Fruit fly (Drosophila melanogaster): ENCODE results near the gene slp2.

Gene slp2

DNA sequence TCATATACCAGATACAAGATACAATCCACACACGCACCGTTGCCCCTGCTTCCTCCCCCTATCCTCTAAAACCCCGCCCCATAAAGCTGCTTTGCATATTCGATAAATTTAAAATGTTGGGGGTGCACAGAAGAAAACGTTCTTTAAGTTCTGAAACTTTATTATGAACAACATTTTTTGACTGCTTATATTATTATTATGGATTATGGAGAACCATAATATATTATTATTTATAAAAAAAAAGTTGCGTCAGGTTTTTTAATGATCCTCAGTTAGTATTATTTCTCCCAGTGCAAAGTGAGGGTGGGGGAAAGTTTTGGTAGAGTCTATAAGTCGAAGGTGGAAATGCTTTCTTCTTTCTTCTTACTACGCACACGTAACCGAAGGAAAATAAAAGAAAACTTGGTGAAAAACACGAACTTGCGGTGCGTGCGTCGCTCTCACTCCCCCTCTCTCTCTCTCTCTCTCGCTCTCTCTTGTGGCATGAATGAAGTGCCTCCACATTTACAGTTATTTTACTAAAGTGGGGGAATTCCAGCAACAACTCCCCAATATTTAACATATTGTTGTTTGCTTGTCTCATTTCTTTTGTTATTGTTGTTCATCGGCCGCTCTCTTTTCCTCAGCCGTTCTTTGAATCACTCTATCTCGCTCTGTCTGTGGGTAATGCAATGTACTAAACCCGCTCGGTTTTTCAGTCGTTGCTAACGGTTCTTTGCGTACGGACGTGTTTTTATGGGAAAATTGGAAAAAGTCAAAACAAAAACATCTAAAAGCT is 47.2 kb upstream of the slp2 start (continued):
- no peak for TF ChIP-seq BEAF-32 (GFP tag; optimal IDR thresholded peaks at IDR 0.05)
- TF ChIP-seq kay (GFP tag; optimal IDR thresholded peaks at IDR 0.05): peak; percentile 18
- TF ChIP-seq CG18764 (GFP tag; optimal IDR thresholded peaks at IDR 0.05): peak; percentile 53
- TF ChIP-seq gem (tag; optimal IDR thresholded peaks at IDR 0.05): peak; percentile 96
- no peak for TF ChIP-seq Mes4 (GFP tag; optimal IDR thresholded peaks at IDR 0.05)
- peak; percentile 81 for TF ChIP-seq grau (tag; optimal IDR thresholded peaks at IDR 0.05)
- peak; percentile 59 for TF ChIP-seq Nf-YB (GFP tag; optimal IDR thresholded peaks at IDR 0.05)
- TF ChIP-seq CG11093 (GFP tag; IDR thresholded peaks at IDR 0.05): peak; percentile 76
- TF ChIP-seq scrt (GFP tag; optimal IDR thresholded peaks at IDR 0.05): peak; percentile 21
- TF ChIP-seq az2 (GFP tag; optimal IDR thresholded peaks at IDR 0.05): peak; percentile 86
- TF ChIP-seq al (GFP tag; IDR thresholded peaks at IDR 0.05): no peak
- no peak for TF ChIP-seq ash1 (GFP tag; optimal IDR thresholded peaks at IDR 0.05)
- TF ChIP-seq CG10959 (GFP tag; IDR thresholded peaks at IDR 0.05): peak; percentile 42; the same call in 1 of the 2 replicates
- no peak for TF ChIP-seq CG8089 (GFP tag; optimal IDR thresholded peaks at IDR 0.05)
- no peak for TF ChIP-seq CG16863 (GFP tag; optimal IDR thresholded peaks at IDR 0.05)
- TF ChIP-seq D (optimal IDR thresholded peaks at IDR 0.05): no peak
- peak; percentile 84 for TF ChIP-seq D (GFP tag; optimal IDR thresholded peaks at IDR 0.05)
- TF ChIP-seq CG12659 (GFP tag; optimal IDR thresholded peaks at IDR 0.05): peak; percentile 62
- no peak for TF ChIP-seq CG7786 (GFP tag; optimal IDR thresholded peaks at IDR 0.05)
- peak; percentile 53 for TF ChIP-seq abd-A (tag; optimal IDR thresholded peaks at IDR 0.05)
- TF ChIP-seq lab (GFP tag; optimal IDR thresholded peaks at IDR 0.05): peak; percentile 66
- TF ChIP-seq CG12219 (GFP tag; optimal IDR thresholded peaks at IDR 0.05): peak; percentile 16
- TF ChIP-seq CG17328 (GFP tag; IDR thresholded peaks at IDR 0.05): peak; percentile 92
- TF ChIP-seq CG10267 (tag; optimal IDR thresholded peaks at IDR 0.05): peak; percentile 84
- peak; percentile 84 for TF ChIP-seq Hr3 (GFP tag; optimal IDR thresholded peaks at IDR 0.05)
- TF ChIP-seq fd64A (GFP tag; optimal IDR thresholded peaks at IDR 0.05): peak; percentile 32
- TF ChIP-seq sens (GFP tag): peak; percentile 64
- peak; percentile 92 for TF ChIP-seq CG33557 (GFP tag; optimal IDR thresholded peaks at IDR 0.05)
- peak; percentile 30 for TF ChIP-seq CG8281 (tag; optimal IDR thresholded peaks at IDR 0.05)
- no peak for TF ChIP-seq hbn (GFP tag; IDR thresholded peaks at IDR 0.05; ENCODE audit: partially characterized antibody)
- TF ChIP-seq CG33213 (GFP tag; optimal IDR thresholded peaks at IDR 0.05): no peak
- peak; percentile 69 for TF ChIP-seq klu (GFP tag; IDR thresholded peaks at IDR 0.05)
- TF ChIP-seq Elba2 (GFP tag; optimal IDR thresholded peaks at IDR 0.05): no peak
- peak; percentile 46 for TF ChIP-seq CG30431 (GFP tag; optimal IDR thresholded peaks at IDR 0.05)
- peak; percentile 1 for TF ChIP-seq CG4617 (GFP tag; optimal IDR thresholded peaks at IDR 0.05; ENCODE audit: borderline replicate concordance)
- no peak for TF ChIP-seq nerfin-2 (GFP tag; IDR thresholded peaks at IDR 0.05; ENCODE audit: partially characterized antibody)
- TF ChIP-seq lola (GFP tag; optimal IDR thresholded peaks at IDR 0.05): peak in 1 of 3 experiments; percentile 80
- TF ChIP-seq CG3407 (GFP tag; optimal IDR thresholded peaks at IDR 0.05): peak; percentile 91
- TF ChIP-seq cad (GFP tag; optimal IDR thresholded peaks at IDR 0.05): no peak
- TF ChIP-seq CG3065 (GFP tag; optimal IDR thresholded peaks at IDR 0.05): peak; percentile 51
- no peak for TF ChIP-seq sr (GFP tag; IDR thresholded peaks at IDR 0.05)
- peak; percentile 81 for TF ChIP-seq dysf (GFP tag; IDR thresholded peaks at IDR 0.05)
- TF ChIP-seq aop (GFP tag; IDR thresholded peaks at IDR 0.05): no peak
- peak; percentile 73; the same call in 2 of the 3 replicates for TF ChIP-seq otp (GFP tag; IDR thresholded peaks at IDR 0.05)
- TF ChIP-seq HLH54F (GFP tag; optimal IDR thresholded peaks at IDR 0.05): no peak
- peak; percentile 65 for TF ChIP-seq CG32532 (GFP tag; IDR thresholded peaks at IDR 0.05)
- peak; percentile 7 for TF ChIP-seq CG7987 (GFP tag; optimal IDR thresholded peaks at IDR 0.05)
- peak; percentile 96 for TF ChIP-seq vvl (GFP tag; IDR thresholded peaks at IDR 0.05)
- TF ChIP-seq MTF-1 (GFP tag; optimal IDR thresholded peaks at IDR 0.05; ENCODE audit: borderline replicate concordance): peak; percentile 32
